Worm (Caenorhabditis elegans): Measurements from ENCODE around the gene T02H6.7.

T02H6.7 gene

DNA sequence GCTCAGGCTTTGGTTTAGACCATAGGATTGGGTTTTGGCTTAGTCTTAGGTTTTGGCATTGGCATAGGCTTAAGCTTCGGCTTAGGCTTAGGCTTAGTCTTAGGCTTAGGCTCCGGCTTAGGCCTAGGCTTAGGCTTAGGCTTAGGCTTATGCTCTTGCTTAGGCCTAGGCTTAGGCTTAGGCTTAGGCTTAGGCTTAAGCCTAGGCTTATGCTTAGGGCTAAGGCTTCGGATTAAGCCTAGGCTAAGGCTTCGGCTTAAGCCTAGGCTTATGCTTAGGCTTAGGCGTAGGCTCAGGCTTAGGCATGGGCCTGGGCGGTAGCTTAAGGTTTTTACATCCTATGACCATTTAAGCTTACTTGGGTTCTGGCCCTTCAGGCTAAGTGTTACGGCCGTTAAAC is 31.1 kb upstream of the T02H6.7 start:
- TF ChIP-seq ham-2 (GFP tag; optimal IDR thresholded peaks at IDR 0.05) (peak; percentile 35), M03D4.4 (tag; optimal IDR thresholded peaks at IDR 0.05) (no peak)

DNA sequence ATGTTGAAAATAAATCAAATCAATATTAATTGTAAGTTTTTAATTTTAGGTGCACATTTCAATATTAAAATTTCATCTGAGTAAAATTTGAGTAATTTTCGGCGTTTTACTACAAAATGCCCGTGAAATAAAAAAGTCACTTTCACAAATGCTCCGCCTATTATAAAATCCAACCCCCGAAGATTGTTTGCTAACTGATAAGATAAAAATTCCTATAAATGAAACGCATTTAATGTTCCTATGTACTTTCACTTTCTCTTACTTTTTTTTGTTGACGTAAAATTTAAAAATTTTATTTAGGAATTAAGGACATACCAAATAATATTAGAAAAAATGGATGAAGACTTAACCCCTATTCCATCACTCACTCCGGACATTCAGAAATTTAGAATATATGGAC is 24.1 kb upstream of the T02H6.7 start, which contains the start of gene sdz-24:
TSS of gene sdz-24 (plus strand) at position 301 of the 400 bp plus-strand sequence.
- TF ChIP-seq unc-39 (tag; optimal IDR thresholded peaks at IDR 0.05) (no peak), hlh-1 (tag; optimal IDR thresholded peaks at IDR 0.05) (no peak), nhr-237 (tag; optimal IDR thresholded peaks at IDR 0.05) (no peak), mep-1 (tag; optimal IDR thresholded peaks at IDR 0.05) (no peak), M03D4.4 (tag; optimal IDR thresholded peaks at IDR 0.05) (no peak)

DNA sequence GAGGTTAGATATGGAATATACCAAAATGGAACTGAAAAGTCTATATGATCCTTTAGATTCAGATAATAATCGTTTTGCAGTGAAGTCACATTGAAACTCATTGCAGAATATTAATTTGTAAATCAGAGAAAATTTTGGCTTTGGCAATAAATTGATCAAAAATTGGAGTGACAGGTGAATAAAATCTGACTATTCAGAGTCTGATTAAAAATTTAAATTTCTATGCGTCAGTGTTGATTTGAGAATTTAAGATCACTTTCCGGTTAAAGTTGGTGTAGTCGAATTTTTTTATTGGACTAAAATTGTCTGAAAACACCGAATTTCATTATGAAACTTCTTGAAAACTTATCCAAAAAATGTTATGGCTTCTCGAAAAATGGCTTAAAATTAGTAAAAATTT is 20.7 kb upstream of the T02H6.7 start, which contains the start of gene sri-45:
TSS of gene sri-45 (minus strand) at position 101 of the 400 bp plus-strand sequence.
- no peak for TF ChIP-seq ztf-11 (tag; optimal IDR thresholded peaks at IDR 0.05)
- TF ChIP-seq elt-3 (tag; optimal IDR thresholded peaks at IDR 0.05): no peak
- no peak for TF ChIP-seq bed-3 (GFP tag; optimal IDR thresholded peaks at IDR 0.05)
- TF ChIP-seq tbx-8 (GFP tag; optimal IDR thresholded peaks at IDR 0.05): no peak
- no peak for TF ChIP-seq lin-32 (GFP tag; optimal IDR thresholded peaks at IDR 0.05)
- TF ChIP-seq ceh-83 (GFP tag; optimal IDR thresholded peaks at IDR 0.05): no peak
- TF ChIP-seq cnd-1 (tag; optimal IDR thresholded peaks at IDR 0.05): no peak
- no peak for TF ChIP-seq nhr-28 (tag; optimal IDR thresholded peaks at IDR 0.05)
- TF ChIP-seq drap-1 (GFP tag; optimal IDR thresholded peaks at IDR 0.05): no peak
- TF ChIP-seq elt-1 (tag; optimal IDR thresholded peaks at IDR 0.05; ENCODE audit: borderline replicate concordance, insufficient read depth): no peak
- no peak for TF ChIP-seq ham-2 (GFP tag; optimal IDR thresholded peaks at IDR 0.05)
- TF ChIP-seq ces-1 (GFP tag; optimal IDR thresholded peaks at IDR 0.05): no peak
- no peak for TF ChIP-seq snpc-4 (tag; optimal IDR thresholded peaks at IDR 0.05)

DNA sequence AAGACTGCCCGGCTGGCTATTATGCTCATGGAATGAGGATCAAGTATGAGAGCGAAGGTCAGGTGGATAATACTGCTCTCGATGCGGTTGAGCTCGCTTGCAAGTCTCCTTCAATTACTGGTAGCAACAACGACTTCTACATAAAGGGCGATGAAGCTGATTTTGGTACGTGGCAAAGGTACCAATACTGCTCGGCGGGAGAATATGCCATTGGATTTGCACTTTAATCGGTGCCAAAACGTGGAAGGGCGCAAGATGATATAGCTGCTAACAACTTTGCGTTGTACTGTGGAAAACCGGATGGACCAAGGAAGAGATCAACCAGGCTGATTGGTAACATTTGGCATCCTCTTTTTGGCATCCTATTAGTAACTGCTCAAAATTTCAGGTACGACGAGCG is 14.6 kb upstream of the T02H6.7 start:
- TF ChIP-seq cnd-1 (tag; optimal IDR thresholded peaks at IDR 0.05) (no peak), tbx-8 (GFP tag; optimal IDR thresholded peaks at IDR 0.05) (no peak), nhr-12 (tag; optimal IDR thresholded peaks at IDR 0.05) (no peak), nhr-28 (tag; optimal IDR thresholded peaks at IDR 0.05) (no peak), zip-8 (tag; optimal IDR thresholded peaks at IDR 0.05) (no peak), M03D4.4 (tag; optimal IDR thresholded peaks at IDR 0.05) (no peak), sem-2 (GFP tag; optimal IDR thresholded peaks at IDR 0.05) (no peak), elt-1 (tag; optimal IDR thresholded peaks at IDR 0.05; ENCODE audit: borderline replicate concordance, insufficient read depth) (no peak), lin-32 (GFP tag; optimal IDR thresholded peaks at IDR 0.05) (no peak), unc-62 (GFP tag; optimal IDR thresholded peaks at IDR 0.05) (no peak), elt-3 (tag; optimal IDR thresholded peaks at IDR 0.05) (no peak), lin-13 (tag; optimal IDR thresholded peaks at IDR 0.05) (no peak)

DNA sequence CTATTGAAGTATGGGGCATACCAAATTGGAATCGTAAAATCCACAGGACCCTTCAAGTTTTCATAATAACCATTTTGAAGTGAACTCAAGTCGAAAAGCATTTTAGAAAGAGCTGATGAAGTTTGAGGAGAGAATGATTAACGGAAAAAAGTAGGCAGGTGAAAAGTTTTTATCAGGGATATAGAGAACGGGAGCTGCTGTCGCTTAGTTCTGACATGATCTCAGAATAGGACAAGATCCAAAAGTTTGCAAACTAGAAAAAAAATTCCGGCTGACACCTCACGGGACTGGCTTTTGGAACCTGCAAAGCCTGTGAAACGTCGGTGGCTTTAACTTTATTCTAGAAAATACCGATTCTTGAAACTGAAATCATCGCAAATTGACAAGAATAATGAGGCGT is 11.4 kb upstream of the T02H6.7 start, which contains the start of gene sri-46:
TSS of gene sri-46 (minus strand) at position 101 of the 400 bp plus-strand sequence.
- TF ChIP-seq hlh-1 (tag; optimal IDR thresholded peaks at IDR 0.05) (no peak), ham-2 (GFP tag; optimal IDR thresholded peaks at IDR 0.05) (no peak), sem-2 (GFP tag; optimal IDR thresholded peaks at IDR 0.05) (no peak), mls-2 (tag; optimal IDR thresholded peaks at IDR 0.05) (no peak), ztf-11 (tag; optimal IDR thresholded peaks at IDR 0.05) (no peak), snpc-4 (tag; optimal IDR thresholded peaks at IDR 0.05) (no peak), pha-4 (tag; optimal IDR thresholded peaks at IDR 0.05) (no peak), mep-1 (tag; optimal IDR thresholded peaks at IDR 0.05) (no peak), M03D4.4 (tag; optimal IDR thresholded peaks at IDR 0.05) (no peak), blmp-1 (tag; optimal IDR thresholded peaks at IDR 0.05) (no peak)

DNA sequence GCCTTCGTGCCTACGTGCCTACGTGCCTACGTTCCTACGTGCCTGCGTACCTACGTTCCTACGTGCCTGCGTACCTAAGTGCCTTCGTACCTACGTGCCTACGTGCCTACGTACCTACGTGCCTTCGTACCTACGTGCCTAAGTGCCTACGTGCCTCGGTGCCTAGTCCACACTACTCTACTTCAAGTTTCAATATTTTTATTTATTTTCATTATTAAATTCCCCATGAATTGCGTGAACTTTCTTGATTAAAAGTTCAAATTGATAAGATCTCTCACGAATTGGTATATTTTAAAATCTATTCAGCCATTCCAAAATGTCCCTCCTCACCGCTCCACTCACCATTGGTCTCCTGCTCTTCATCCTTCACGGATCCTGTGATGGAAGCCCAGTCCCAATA is 8.3 kb upstream of the T02H6.7 start, which contains the start of gene Y39F10C.3:
TSS of gene Y39F10C.3 (plus strand) at position 301 of the 400 bp plus-strand sequence.
- TF ChIP-seq nhr-237 (tag; optimal IDR thresholded peaks at IDR 0.05) (no peak), ztf-11 (tag; optimal IDR thresholded peaks at IDR 0.05) (no peak), nhr-2 (tag; optimal IDR thresholded peaks at IDR 0.05) (no peak), unc-62 (GFP tag; optimal IDR thresholded peaks at IDR 0.05) (no peak), lsy-2 (tag; optimal IDR thresholded peaks at IDR 0.05) (no peak), sem-2 (GFP tag; optimal IDR thresholded peaks at IDR 0.05) (no peak), zip-8 (tag; optimal IDR thresholded peaks at IDR 0.05) (no peak), cnd-1 (tag; optimal IDR thresholded peaks at IDR 0.05) (no peak), mep-1 (tag; optimal IDR thresholded peaks at IDR 0.05) (no peak), drap-1 (GFP tag; optimal IDR thresholded peaks at IDR 0.05) (no peak), ces-1 (GFP tag; optimal IDR thresholded peaks at IDR 0.05) (no peak)

Measured in whole organism, mixed stage, embryonic.